Worm (Caenorhabditis elegans) whole organism, midembryonic: Measurements from ENCODE around the gene metl-6.

Experiments
- T22C8.4 ChIP-seq: fragments of 200-800 bp; sonication (Bioruptor generic); IDR thresholded peaks from 2 replicates; pipeline ENCODE4 v1.3.6; 2022; ENCODE audit warnings: missing genetic modification characterization, missing compliant biosample characterization
- cog-1 ChIP-seq: sonication (generic microtip); optimal IDR thresholded peaks from 2 replicates; lab custom pipeline; 2016; ENCODE audit warnings: missing genetic modification characterization, missing compliant biosample characterization
- flt-1 ChIP-seq: fragments of 200-800 bp; sonication (Bioruptor generic); IDR thresholded peaks from 2 replicates; pipeline ENCODE4 v1.3.6; 2022; ENCODE audit warnings: missing genetic modification characterization, missing compliant biosample characterization
- klf-2 ChIP-seq: fragments of 200-800 bp; sonication (Bioruptor generic); conservative IDR thresholded peaks from 2 replicates; pipeline ENCODE4 v1.3.6; 2022; ENCODE audit warnings: missing genetic modification reagents, missing genetic modification characterization, missing compliant biosample characterization
- med-1 ChIP-seq: sonication (generic microtip); optimal IDR thresholded peaks from 2 replicates; lab custom pipeline; 2017; ENCODE audit warnings: missing genetic modification characterization, mild to moderate bottlenecking, missing compliant biosample characterization, antibody characterized with exemption, missing genetic modification reagents; ENCODE audit not compliant: insufficient read depth
- ref-1 ChIP-seq: fragments of 200-800 bp; sonication (Bioruptor generic); conservative IDR thresholded peaks from 2 replicates; pipeline ENCODE4 v1.3.6; 2022; ENCODE audit warnings: missing genetic modification reagents, missing genetic modification characterization, missing compliant biosample characterization
- tab-1 ChIP-seq: fragments of 200-800 bp; sonication (Bioruptor generic); IDR thresholded peaks from 2 replicates; pipeline ENCODE4 v1.3.6; 2022; ENCODE audit warnings: missing genetic modification characterization, missing compliant biosample characterization
- ztf-23 ChIP-seq: fragments of 200-800 bp; sonication (Bioruptor generic); IDR thresholded peaks from 2 replicates; pipeline ENCODE4 v1.3.6; 2022; ENCODE audit warnings: missing genetic modification reagents, missing genetic modification characterization, missing compliant biosample characterization
- ztf-29 ChIP-seq: fragments of 200-800 bp; sonication (Bioruptor generic); IDR thresholded peaks from 2 replicates; pipeline ENCODE4 v1.3.6; 2022; ENCODE audit warnings: missing genetic modification reagents, missing genetic modification characterization, missing compliant biosample characterization

metl-6 gene

ce11 chrIII:3926116-3926515, 4.6 kb upstream of the metl-6 start, which contains the start of gene ZK1058.9:
Gene ZK1058.9 (minus strand): TSS chrIII:3926216.
- no peak for TF ChIP-seq klf-2 (GFP tag; lab: Robert Waterston, UW)
- TF ChIP-seq T22C8.4: no peak
- no peak for TF ChIP-seq tab-1 (GFP tag; lab: Robert Waterston, UW)

ce11 chrIII:3918569-3918968, 2.9 kb downstream of the metl-6 start, which contains the start of gene ZK1058.3:
Gene ZK1058.3 (plus strand): TSS chrIII:3918869.
- TF ChIP-seq ztf-23 (GFP tag; lab: Robert Waterston, UW) (no peak), ref-1 (no peak), T22C8.4 (no peak), cog-1 (tag; lab: Kevin White, UChicago) (no peak), klf-2 (GFP tag; lab: Robert Waterston, UW) (no peak), flt-1 (GFP tag; lab: Robert Waterston, UW) (no peak), tab-1 (GFP tag; lab: Robert Waterston, UW) (no peak), med-1 (GFP tag; lab: Kevin White, UChicago) (no peak), ztf-29 (GFP tag; lab: Robert Waterston, UW) (no peak)

- TF ChIP-seq flt-1 (GFP tag; lab: Robert Waterston, UW): peak; percentile 93
- TF ChIP-seq ztf-29 (GFP tag; lab: Robert Waterston, UW): no peak
- peak; percentile 89 for TF ChIP-seq ztf-23 (GFP tag; lab: Robert Waterston, UW)
- 0 out of 2 replicates have a peak, but pooled peaks have one; percentile 22 for TF ChIP-seq ref-1
- peak; percentile 88 for TF ChIP-seq tab-1 (GFP tag; lab: Robert Waterston, UW)
- peak; percentile 77 for TF ChIP-seq klf-2 (GFP tag; lab: Robert Waterston, UW)
- peak; percentile 95 for TF ChIP-seq med-1 (GFP tag; lab: Kevin White, UChicago)
- peak; percentile 72 for TF ChIP-seq cog-1 (tag; lab: Kevin White, UChicago)
- peak; percentile 66 for TF ChIP-seq T22C8.4
Measured at ce11 chrIII:3916624-3917023, 4.9 kb downstream of the metl-6 start, which contains the start of gene ccdc-47. Gene ccdc-47 (plus strand): TSS chrIII:3916967.

ce11 chrIII:3915705-3916104, 5.8 kb downstream of the metl-6 start:
- no peak for TF ChIP-seq flt-1 (GFP tag; lab: Robert Waterston, UW)
- peak; percentile 40; the same call in 1 of the 2 replicates for TF ChIP-seq ztf-29 (GFP tag; lab: Robert Waterston, UW)
- TF ChIP-seq med-1 (GFP tag; lab: Kevin White, UChicago): no peak
- TF ChIP-seq ztf-23 (GFP tag; lab: Robert Waterston, UW): 0 out of 2 replicates have a peak, but pooled peaks have one; percentile 28

ce11 chrIII:3914836-3915235, 6.7 kb downstream of the metl-6 start:
- TF ChIP-seq ref-1: no peak
- no peak for TF ChIP-seq ztf-23 (GFP tag; lab: Robert Waterston, UW)
- no peak for TF ChIP-seq tab-1 (GFP tag; lab: Robert Waterston, UW)
- no peak for TF ChIP-seq med-1 (GFP tag; lab: Kevin White, UChicago)
- TF ChIP-seq flt-1 (GFP tag; lab: Robert Waterston, UW): no peak
- no peak for TF ChIP-seq klf-2 (GFP tag; lab: Robert Waterston, UW)
- TF ChIP-seq T22C8.4: no peak
- no peak for TF ChIP-seq ztf-29 (GFP tag; lab: Robert Waterston, UW)
- TF ChIP-seq cog-1 (tag; lab: Kevin White, UChicago): no peak

- TF ChIP-seq flt-1 (GFP tag; lab: Robert Waterston, UW) (no peak), T22C8.4 (no peak), klf-2 (GFP tag; lab: Robert Waterston, UW) (no peak), ztf-23 (GFP tag; lab: Robert Waterston, UW) (no peak), cog-1 (tag; lab: Kevin White, UChicago) (no peak), ztf-29 (GFP tag; lab: Robert Waterston, UW) (no peak), ref-1 (no peak), tab-1 (GFP tag; lab: Robert Waterston, UW) (no peak), med-1 (GFP tag; lab: Kevin White, UChicago) (no peak)
Measured at ce11 chrIII:3914049-3914448, 7.5 kb downstream of the metl-6 start, which contains the start of gene pat-3. Gene pat-3 (minus strand): TSS chrIII:3914149.

ce11 chrIII:3908205-3908604, 13.3 kb downstream of the metl-6 start:
- TF ChIP-seq klf-2 (GFP tag; lab: Robert Waterston, UW): no peak
- no peak for TF ChIP-seq tab-1 (GFP tag; lab: Robert Waterston, UW)
- TF ChIP-seq flt-1 (GFP tag; lab: Robert Waterston, UW): no peak
- TF ChIP-seq med-1 (GFP tag; lab: Kevin White, UChicago): no peak
- no peak for TF ChIP-seq ztf-23 (GFP tag; lab: Robert Waterston, UW)
- no peak for TF ChIP-seq ztf-29 (GFP tag; lab: Robert Waterston, UW)
- no peak for TF ChIP-seq ref-1
- TF ChIP-seq cog-1 (tag; lab: Kevin White, UChicago): no peak
- no peak for TF ChIP-seq T22C8.4

- TF ChIP-seq med-1 (GFP tag; lab: Kevin White, UChicago) (no peak), ztf-29 (GFP tag; lab: Robert Waterston, UW) (no peak), flt-1 (GFP tag; lab: Robert Waterston, UW) (no peak), ztf-23 (GFP tag; lab: Robert Waterston, UW) (no peak)
Measured at ce11 chrIII:3907587-3907986, 13.9 kb downstream of the metl-6 start, which contains the start of gene mmcm-1. Gene mmcm-1 (minus strand): TSS chrIII:3907687.

ce11 chrIII:3906481-3906880, 15.0 kb downstream of the metl-6 start:
- TF ChIP-seq T22C8.4: no peak
- no peak for TF ChIP-seq med-1 (GFP tag; lab: Kevin White, UChicago)
- TF ChIP-seq cog-1 (tag; lab: Kevin White, UChicago): no peak
- TF ChIP-seq flt-1 (GFP tag; lab: Robert Waterston, UW): no peak
- TF ChIP-seq ztf-29 (GFP tag; lab: Robert Waterston, UW): no peak
- no peak for TF ChIP-seq tab-1 (GFP tag; lab: Robert Waterston, UW)
- no peak for TF ChIP-seq klf-2 (GFP tag; lab: Robert Waterston, UW)
- no peak for TF ChIP-seq ztf-23 (GFP tag; lab: Robert Waterston, UW)
- no peak for TF ChIP-seq ref-1
